Worm (Caenorhabditis elegans): ENCODE data around the gene rskd-1.

Gene rskd-1

ce11 chrV:12305677-12306076 is 17.3 kb upstream of the rskd-1 start:
- TF ChIP-seq pat-9 (tag; optimal IDR thresholded peaks at IDR 0.05) (no peak), pag-3 (tag; optimal IDR thresholded peaks at IDR 0.05; ENCODE audit: borderline replicate concordance) (no peak), ceh-14 (tag; optimal IDR thresholded peaks at IDR 0.05) (no peak), ref-2 (tag; optimal IDR thresholded peaks at IDR 0.05) (no peak), odd-2 (tag; optimal IDR thresholded peaks at IDR 0.05) (no peak), gmeb-2 (tag; optimal IDR thresholded peaks at IDR 0.05) (no peak), ceh-6 (GFP tag; optimal IDR thresholded peaks at IDR 0.05) (no peak), lin-11 (tag; optimal IDR thresholded peaks at IDR 0.05) (no peak), unc-86 (tag; optimal IDR thresholded peaks at IDR 0.05) (no peak), ahr-1 (tag; optimal IDR thresholded peaks at IDR 0.05) (no peak), sox-2 (GFP tag; IDR thresholded peaks at IDR 0.05) (no peak), lim-6 (tag; optimal IDR thresholded peaks at IDR 0.05) (no peak), fax-1 (tag; optimal IDR thresholded peaks at IDR 0.05) (no peak), ttx-3 (tag; optimal IDR thresholded peaks at IDR 0.05) (no peak), ceh-31 (tag; optimal IDR thresholded peaks at IDR 0.05) (no peak), dve-1 (tag; optimal IDR thresholded peaks at IDR 0.05) (no peak)

- TF ChIP-seq sox-4 (tag; optimal IDR thresholded peaks at IDR 0.05) (peak; percentile 100), ceh-6 (GFP tag; optimal IDR thresholded peaks at IDR 0.05) (peak; percentile 100), hlh-15 (tag; optimal IDR thresholded peaks at IDR 0.05) (peak; percentile 100), hlh-6 (tag; optimal IDR thresholded peaks at IDR 0.05) (peak; percentile 100), pax-1 (tag; optimal IDR thresholded peaks at IDR 0.05) (peak; percentile 29), C38D4.7 (GFP tag; optimal IDR thresholded peaks at IDR 0.05) (peak; percentile 98), sox-2 (GFP tag; IDR thresholded peaks at IDR 0.05) (peak; percentile 98), ceh-31 (tag; optimal IDR thresholded peaks at IDR 0.05) (peak; percentile 98), unc-3 (GFP tag; conservative IDR thresholded peaks at IDR 0.05) (peak; percentile 100), unc-3 (tag; optimal IDR thresholded peaks at IDR 0.05) (peak; percentile 100), madf-2 (tag; optimal IDR thresholded peaks at IDR 0.05) (peak; percentile 99), nfya-1 (tag; optimal IDR thresholded peaks at IDR 0.05) (peak; percentile 93), hlh-13 (GFP tag; optimal IDR thresholded peaks at IDR 0.05) (peak; percentile 100), ceh-14 (tag; optimal IDR thresholded peaks at IDR 0.05) (peak; percentile 99), ztf-16 (tag; optimal IDR thresholded peaks at IDR 0.05) (peak; percentile 100), ahr-1 (tag; optimal IDR thresholded peaks at IDR 0.05) (peak; percentile 99), hlh-8 (tag; optimal IDR thresholded peaks at IDR 0.05) (peak; percentile 98), sdc-2 (tag; optimal IDR thresholded peaks at IDR 0.05) (peak; percentile 95), pha-4 (tag; optimal IDR thresholded peaks at IDR 0.05) (no peak), C08G9.2 (tag; optimal IDR thresholded peaks at IDR 0.05) (peak; percentile 98), lim-6 (tag; optimal IDR thresholded peaks at IDR 0.05) (peak; percentile 99), ceh-2 (tag; optimal IDR thresholded peaks at IDR 0.05) (peak; percentile 100), Y22D7AL.16 (tag; optimal IDR thresholded peaks at IDR 0.05) (peak; percentile 99), nhr-11 (tag; optimal IDR thresholded peaks at IDR 0.05) (no peak), gmeb-2 (tag; optimal IDR thresholded peaks at IDR 0.05) (peak; percentile 100), F13H6.1 (tag; optimal IDR thresholded peaks at IDR 0.05) (peak; percentile 99), ets-4 (tag; optimal IDR thresholded peaks at IDR 0.05) (peak; percentile 98), dmd-4 (tag; optimal IDR thresholded peaks at IDR 0.05; ENCODE audit: borderline replicate concordance) (peak; percentile 99), pag-3 (tag; optimal IDR thresholded peaks at IDR 0.05; ENCODE audit: borderline replicate concordance) (peak; percentile 99), zip-5 (tag; optimal IDR thresholded peaks at IDR 0.05) (peak; percentile 98), elt-4 (tag; optimal IDR thresholded peaks at IDR 0.05) (peak; percentile 99), fkh-6 (tag; optimal IDR thresholded peaks at IDR 0.05) (peak; percentile 99), K02D7.2 (tag; optimal IDR thresholded peaks at IDR 0.05) (peak; percentile 100), ref-2 (tag; optimal IDR thresholded peaks at IDR 0.05) (peak; percentile 100), unc-86 (tag; optimal IDR thresholded peaks at IDR 0.05) (peak; percentile 100), pros-1 (tag; optimal IDR thresholded peaks at IDR 0.05) (peak; percentile 99), ceh-48 (tag; optimal IDR thresholded peaks at IDR 0.05) (peak; percentile 100), eyg-1 (tag; optimal IDR thresholded peaks at IDR 0.05) (peak; percentile 100), dve-1 (tag; optimal IDR thresholded peaks at IDR 0.05) (peak; percentile 99), tbx-2 (tag; optimal IDR thresholded peaks at IDR 0.05) (peak; percentile 99), mec-3 (tag; optimal IDR thresholded peaks at IDR 0.05; ENCODE audit: borderline replicate concordance) (peak; percentile 99), ceh-30 (tag; optimal IDR thresholded peaks at IDR 0.05) (peak; percentile 93), che-1 (tag; optimal IDR thresholded peaks at IDR 0.05) (peak; percentile 99), ceh-24 (tag; optimal IDR thresholded peaks at IDR 0.05) (peak; percentile 99)
Measured at ce11 chrV:12303453-12304077, 15.2 kb upstream of the rskd-1 start.
